Fruit fly (Drosophila melanogaster) whole organism, embryonic: Measurements from ENCODE around the gene CG13060.

Experiments
- BEAF-32 ChIP-seq: fragments of 200-800 bp; sonication (Bioruptor generic); optimal IDR thresholded peaks from 3 replicates; lab custom pipeline; 2017; ENCODE audit warnings: missing biosample characterization, missing genetic modification characterization, mild to moderate bottlenecking, moderate library complexity, missing genetic modification reagents
- CG10543 ChIP-seq: fragments of 200-800 bp; sonication (Bioruptor generic); optimal IDR thresholded peaks from 3 replicates; lab custom pipeline; 2017; ENCODE audit warnings: missing biosample characterization, mild to moderate bottlenecking, missing genetic modification characterization, moderate library complexity
- CG10959 ChIP-seq: fragments of 200-800 bp; sonication (Bioruptor generic); IDR thresholded peaks from 2 replicates; pipeline ENCODE4 v1.3.6; 2022; ENCODE audit warnings: missing biosample characterization, missing genetic modification characterization
- CG11696 ChIP-seq: fragments of 200-800 bp; sonication (Bioruptor generic); IDR thresholded peaks from 2 replicates; pipeline ENCODE4 v1.3.6; 2022; ENCODE audit warnings: missing biosample characterization, missing genetic modification characterization
- CG13296 ChIP-seq: fragments of 200-800 bp; sonication (Bioruptor generic); optimal IDR thresholded peaks from 3 replicates; lab custom pipeline; 2018; ENCODE audit warnings: missing biosample characterization, mild to moderate bottlenecking, missing genetic modification characterization
- CG14965 ChIP-seq: fragments of 200-800 bp; sonication (Bioruptor generic); optimal IDR thresholded peaks from 2 replicates; lab custom pipeline; 2016; ENCODE audit warnings: missing biosample characterization, missing genetic modification characterization, borderline replicate concordance
- CG16779 ChIP-seq: fragments of 200-800 bp; sonication (Bioruptor generic); IDR thresholded peaks from 2 replicates; pipeline ENCODE4 v1.3.6; 2022; ENCODE audit warnings: missing biosample characterization, missing genetic modification characterization
- CG17802 ChIP-seq: fragments of 200-800 bp; sonication (Bioruptor generic); optimal IDR thresholded peaks from 2 replicates; lab custom pipeline; 2018; ENCODE audit warnings: missing biosample characterization, mild to moderate bottlenecking, missing genetic modification characterization, moderate library complexity
- CG2129 ChIP-seq: fragments of 200-800 bp; sonication (Bioruptor generic); IDR thresholded peaks from 2 replicates; pipeline ENCODE4 v1.3.6; 2022; ENCODE audit warnings: missing biosample characterization, missing genetic modification characterization; ENCODE audit not compliant: partially characterized antibody
- CG33557 ChIP-seq: fragments of 200-800 bp; sonication (Bioruptor generic); optimal IDR thresholded peaks from 2 replicates; lab custom pipeline; 2019; ENCODE audit warnings: missing biosample characterization, mild to moderate bottlenecking, missing genetic modification characterization, moderate library complexity
- CG34422 ChIP-seq: fragments of 200-800 bp; sonication (Bioruptor generic); IDR thresholded peaks from 3 replicates; pipeline ENCODE4 v1.3.6; 2022; ENCODE audit warnings: missing biosample characterization, missing genetic modification characterization
- CG3726 ChIP-seq: fragments of 200-800 bp; sonication (Bioruptor generic); IDR thresholded peaks from 3 replicates; pipeline ENCODE4, ENCODE4 v1.3.6; 2022; ENCODE audit warnings: missing biosample characterization, missing genetic modification characterization
- CG4282 ChIP-seq: fragments of 200-800 bp; sonication (Bioruptor generic); optimal IDR thresholded peaks from 2 replicates; lab custom pipeline; 2016; ENCODE audit warnings: missing biosample characterization, missing genetic modification characterization
- CG4404 ChIP-seq: fragments of 200-800 bp; sonication (Bioruptor generic); IDR thresholded peaks from 2 replicates; pipeline ENCODE4 v1.3.6; 2022; ENCODE audit warnings: missing biosample characterization, missing genetic modification characterization
- CG6175 ChIP-seq: fragments of 200-800 bp; sonication (Bioruptor generic); IDR thresholded peaks from 3 replicates; pipeline ENCODE4 v1.3.6; 2022; ENCODE audit warnings: missing biosample characterization, missing genetic modification characterization
- CG6854 ChIP-seq: fragments of 200-800 bp; sonication (Bioruptor generic); optimal IDR thresholded peaks from 3 replicates; lab custom pipeline; 2017; ENCODE audit warnings: missing biosample characterization, mild to moderate bottlenecking, missing genetic modification characterization
- CG7556 ChIP-seq: fragments of 200-800 bp; sonication (Bioruptor generic); optimal IDR thresholded peaks from 2 replicates; lab custom pipeline; 2017; ENCODE audit warnings: missing biosample characterization, mild to moderate bottlenecking, missing genetic modification characterization
- CG7745 ChIP-seq: fragments of 200-800 bp; sonication (Bioruptor generic); optimal IDR thresholded peaks from 2 replicates; lab custom pipeline; 2018; ENCODE audit warnings: missing biosample characterization, mild to moderate bottlenecking, missing genetic modification characterization, moderate library complexity
- CG8359 ChIP-seq: fragments of 200-800 bp; sonication (Bioruptor generic); optimal IDR thresholded peaks from 2 replicates; lab custom pipeline; 2017; ENCODE audit warnings: missing biosample characterization, mild to moderate bottlenecking, missing genetic modification characterization, borderline replicate concordance
- Dbx ChIP-seq: fragments of 200-800 bp; sonication (Bioruptor generic); IDR thresholded peaks from 3 replicates; pipeline ENCODE4 v1.3.6; 2022; ENCODE audit warnings: missing biosample characterization, missing genetic modification characterization
- HLH54F ChIP-seq: fragments of 200-800 bp; sonication (Bioruptor generic); optimal IDR thresholded peaks from 3 replicates; lab custom pipeline; 2016; ENCODE audit warnings: missing biosample characterization, missing genetic modification characterization
- Hsf ChIP-seq: fragments of 200-800 bp; sonication (Bioruptor generic); optimal IDR thresholded peaks from 3 replicates; lab custom pipeline; 2016; ENCODE audit warnings: missing biosample characterization, missing genetic modification characterization
- Nf-YB ChIP-seq: fragments of 200-800 bp; sonication (Bioruptor generic); optimal IDR thresholded peaks from 3 replicates; lab custom pipeline; 2019; ENCODE audit warnings: missing biosample characterization, mild to moderate bottlenecking, missing genetic modification characterization, moderate library complexity
- Opbp ChIP-seq: fragments of 200-800 bp; sonication (Bioruptor generic); IDR thresholded peaks from 3 replicates; pipeline ENCODE4 v1.3.6; 2022; ENCODE audit warnings: missing biosample characterization, missing genetic modification characterization; ENCODE audit not compliant: partially characterized antibody
- Trl ChIP-seq, 3 experiments: fragments of >200 bp in 2 of 3; fragments of 200-800 bp in 1 of 3; sonication (Bioruptor generic) in 1 of 3; optimal IDR thresholded peaks; 2 replicates in 1 of 3; 3 replicates in 2 of 3; lab custom pipeline; 2016 to 2017; ENCODE audit warnings: missing biosample characterization in 1 of 3, missing genetic modification characterization in 1 of 3
- YL-1 ChIP-seq: fragments of 200-800 bp; sonication (Bioruptor generic); optimal IDR thresholded peaks from 3 replicates; lab custom pipeline; 2017; ENCODE audit warnings: missing biosample characterization, mild to moderate bottlenecking, missing genetic modification characterization
- ase ChIP-seq: fragments of 200-800 bp; sonication (Bioruptor generic); IDR thresholded peaks from 3 replicates; pipeline ENCODE4 v1.3.6; 2022; ENCODE audit warnings: missing biosample characterization, missing genetic modification characterization
- ato ChIP-seq: fragments of 200-800 bp; sonication (Bioruptor generic); IDR thresholded peaks from 2 replicates; pipeline ENCODE4 v1.3.6; 2022; ENCODE audit warnings: missing biosample characterization, missing genetic modification characterization; ENCODE audit not compliant: partially characterized antibody
- az2 ChIP-seq: fragments of 200-800 bp; sonication (Bioruptor generic); optimal IDR thresholded peaks from 3 replicates; lab custom pipeline; 2016; ENCODE audit warnings: missing biosample characterization, missing genetic modification characterization
- bowl ChIP-seq: fragments of 200-800 bp; sonication (Bioruptor generic); IDR thresholded peaks from 2 replicates; pipeline ENCODE4 v1.3.6; 2022; ENCODE audit warnings: missing biosample characterization, missing genetic modification characterization
- chinmo ChIP-seq: fragments of 200-800 bp; sonication (Bioruptor generic); IDR thresholded peaks from 4 replicates; pipeline ENCODE4 v1.3.6; 2022; ENCODE audit warnings: missing biosample characterization, missing genetic modification characterization; ENCODE audit not compliant: partially characterized antibody
- crol ChIP-seq: fragments of 200-800 bp; sonication (Bioruptor generic); IDR thresholded peaks from 2 replicates; pipeline ENCODE4 v1.3.6; 2022; ENCODE audit warnings: missing biosample characterization, missing genetic modification characterization
- dan ChIP-seq: fragments of 200-800 bp; sonication (Bioruptor generic); IDR thresholded peaks from 2 replicates; pipeline ENCODE4 v1.3.6; 2022; ENCODE audit warnings: missing biosample characterization, missing genetic modification characterization
- dati ChIP-seq: fragments of 200-800 bp; sonication (Bioruptor generic); IDR thresholded peaks from 2 replicates; pipeline ENCODE4 v1.3.6; 2022; ENCODE audit warnings: missing biosample characterization, missing genetic modification characterization
- gce ChIP-seq: fragments of 200-800 bp; sonication (Bioruptor generic); IDR thresholded peaks from 3 replicates; pipeline ENCODE4 v1.3.6; 2022; ENCODE audit warnings: missing biosample characterization, missing genetic modification characterization
- gcm ChIP-seq: fragments of 200-800 bp; sonication (Bioruptor generic); optimal IDR thresholded peaks from 2 replicates; lab custom pipeline; 2019; ENCODE audit warnings: missing biosample characterization, mild to moderate bottlenecking, missing genetic modification characterization, moderate library complexity
- lmd ChIP-seq: fragments of 200-800 bp; sonication (Bioruptor generic); IDR thresholded peaks from 2 replicates; pipeline ENCODE4 v1.3.6; 2022; ENCODE audit warnings: missing biosample characterization, missing genetic modification characterization
- lov ChIP-seq, 2 experiments: fragments of 200-800 bp in 1 of 2; fragments of >200 bp in 1 of 2; sonication (Bioruptor generic) in 1 of 2; IDR thresholded peaks in 1 of 2; optimal IDR thresholded peaks in 1 of 2; 2 replicates in 1 of 2; 3 replicates in 1 of 2; pipeline versions ENCODE4 v1.3.6 to Lab custom; 2017 to 2022; ENCODE audit warnings: missing biosample characterization in 1 of 2, missing genetic modification characterization in 1 of 2
- mam ChIP-seq: fragments of 200-800 bp; sonication (Bioruptor generic); optimal IDR thresholded peaks from 3 replicates; lab custom pipeline; 2016; ENCODE audit warnings: missing biosample characterization, missing genetic modification characterization
- mirr ChIP-seq: fragments of 200-800 bp; sonication (Bioruptor generic); optimal IDR thresholded peaks from 3 replicates; lab custom pipeline; 2018; ENCODE audit warnings: missing biosample characterization, mild to moderate bottlenecking, missing genetic modification characterization
- pho ChIP-seq: fragments of 200-800 bp; sonication (Bioruptor generic); optimal IDR thresholded peaks from 2 replicates; lab custom pipeline; 2016; ENCODE audit warnings: missing biosample characterization, missing genetic modification characterization
- phol ChIP-seq: fragments of 200-800 bp; sonication (Bioruptor generic); optimal IDR thresholded peaks from 3 replicates; lab custom pipeline; 2018; ENCODE audit warnings: missing biosample characterization, mild to moderate bottlenecking, missing genetic modification characterization, moderate library complexity
- repo ChIP-seq: fragments of 200-800 bp; sonication (Bioruptor generic); optimal IDR thresholded peaks from 2 replicates; lab custom pipeline; 2016; ENCODE audit warnings: missing biosample characterization, missing genetic modification characterization
- slbo ChIP-seq: fragments of 200-800 bp; sonication (Bioruptor generic); IDR thresholded peaks from 2 replicates; pipeline ENCODE4 v1.3.6; 2022; ENCODE audit warnings: missing biosample characterization, missing genetic modification characterization
- slp2 ChIP-seq: fragments of 200-800 bp; sonication (Bioruptor generic); optimal IDR thresholded peaks from 2 replicates; lab custom pipeline; 2016; ENCODE audit warnings: missing biosample characterization, missing genetic modification characterization
- ssp ChIP-seq: fragments of 200-800 bp; sonication (Bioruptor generic); IDR thresholded peaks from 2 replicates; pipeline ENCODE4 v1.3.6; 2022; ENCODE audit warnings: missing biosample characterization, missing genetic modification characterization
- tx ChIP-seq: fragments of 200-800 bp; sonication (Bioruptor generic); optimal IDR thresholded peaks from 2 replicates; lab custom pipeline; 2016; ENCODE audit warnings: missing biosample characterization, missing genetic modification characterization
- zen ChIP-seq: fragments of 200-800 bp; sonication (Bioruptor generic); optimal IDR thresholded peaks from 3 replicates; lab custom pipeline; 2018; ENCODE audit warnings: missing biosample characterization, mild to moderate bottlenecking, missing genetic modification characterization, moderate library complexity
- zen2 ChIP-seq: fragments of 200-800 bp; sonication (Bioruptor generic); IDR thresholded peaks from 3 replicates; pipeline ENCODE4 v1.3.6; 2022; ENCODE audit warnings: missing biosample characterization, missing genetic modification characterization; ENCODE audit not compliant: partially characterized antibody

Gene CG13060

DNA sequence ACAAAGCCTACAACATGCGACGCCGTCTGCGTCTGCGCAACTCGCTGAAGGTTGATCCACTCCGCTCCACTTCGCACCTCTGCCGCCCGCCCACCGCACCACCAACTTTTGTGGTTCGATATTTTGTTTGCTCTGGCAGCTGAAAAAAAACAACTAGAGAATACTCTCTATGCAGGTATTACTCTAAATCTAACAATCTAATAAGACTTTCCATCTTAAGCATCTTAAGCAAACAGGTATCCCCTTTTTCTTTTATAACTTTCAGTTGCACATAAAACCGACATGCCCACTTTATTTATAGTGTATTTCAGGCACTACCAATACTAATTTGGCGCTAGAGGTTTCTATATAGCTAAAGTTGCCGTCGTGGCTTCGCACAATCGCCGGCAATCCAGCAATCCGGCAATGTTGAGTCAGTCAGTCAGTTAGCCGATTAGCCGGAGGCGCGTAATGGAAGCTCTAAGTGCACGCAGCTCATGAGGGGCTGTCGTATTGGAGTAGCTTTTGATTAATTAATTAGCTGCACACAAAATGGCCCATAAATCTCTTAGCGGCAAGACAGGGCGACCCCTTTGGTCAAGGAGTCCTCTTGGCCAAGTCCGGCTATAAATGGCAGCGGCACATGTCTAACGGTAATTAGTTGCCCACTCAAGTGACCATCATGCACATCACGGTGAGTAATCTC lies 8.7 kb downstream of the CG13060 start, which contains the start of gene CG13058 (continued):
- TF ChIP-seq CG4282 (GFP tag; lab: Kevin White, UChicago) (no peak), slbo (peak; percentile 79), CG13296 (peak; percentile 72), pho (GFP tag; lab: Kevin White, UChicago) (peak; percentile 53), lmd (GFP tag; lab: Robert Waterston, UW) (peak; percentile 67), dan (GFP tag; lab: Robert Waterston, UW) (no peak), slp2 (GFP tag; lab: Kevin White, UChicago) (peak; percentile 37), Dbx (GFP tag; lab: Robert Waterston, UW) (peak; percentile 64; the same call in 2 of the 3 replicates), Nf-YB (no peak), CG8359 (GFP tag; lab: Kevin White, UChicago) (no peak), CG17802 (tag; lab: Kevin White, UChicago) (no peak), CG14965 (GFP tag; lab: Kevin White, UChicago) (no peak), CG10959 (no peak), zen (tag; lab: Kevin White, UChicago) (no peak), lov (optimal IDR thresholded peaks at IDR 0.05; lab: Kevin White, UChicago) (no peak), lov (GFP tag; IDR thresholded peaks at IDR 0.05; lab: Robert Waterston, UW) (no peak), CG7556 (GFP tag; lab: Kevin White, UChicago) (peak; percentile 69), HLH54F (GFP tag; lab: Kevin White, UChicago) (peak; percentile 64), mirr (GFP tag; lab: Kevin White, UChicago) (no peak), crol (GFP tag; lab: Robert Waterston, UW) (peak; percentile 69), tx (GFP tag; lab: Kevin White, UChicago) (peak; percentile 72), az2 (GFP tag; lab: Kevin White, UChicago) (peak; percentile 42), mam (GFP tag; lab: Kevin White, UChicago) (no peak), CG11696 (GFP tag; lab: Robert Waterston, UW) (no peak), BEAF-32 (GFP tag; lab: Kevin White, UChicago) (no peak), gce (GFP tag; lab: Robert Waterston, UW) (no peak), CG16779 (no peak), dati (GFP tag; lab: Robert Waterston, UW) (no peak), Opbp (no peak), CG10543 (GFP tag; lab: Kevin White, UChicago) (peak; percentile 31), Trl (optimal IDR thresholded peaks at IDR 0.05; lab: Kevin White, UChicago) (no peak), Trl (GFP tag; optimal IDR thresholded peaks at IDR 0.05; lab: Kevin White, UChicago) (no peak), CG3726 (GFP tag; lab: Robert Waterston, UW) (no peak), CG33557 (GFP tag; lab: Kevin White, UChicago) (no peak), gcm (GFP tag; lab: Kevin White, UChicago) (no peak), chinmo (GFP tag; lab: Robert Waterston, UW) (no peak), zen2 (GFP tag; lab: Robert Waterston, UW) (no peak), ssp (GFP tag; lab: Robert Waterston, UW) (no peak), YL-1 (no peak), CG6854 (GFP tag; lab: Kevin White, UChicago) (peak; percentile 39), ato (GFP tag; lab: Robert Waterston, UW) (no peak), Hsf (GFP tag; lab: Kevin White, UChicago) (peak; percentile 57), phol (tag; lab: Kevin White, UChicago) (no peak), CG2129 (GFP tag; lab: Robert Waterston, UW) (no peak), CG6175 (GFP tag; lab: Robert Waterston, UW) (no peak), CG34422 (0 out of 3 replicates have a peak, but pooled peaks have one; percentile 10), CG4404 (no peak), bowl (GFP tag; lab: Robert Waterston, UW) (peak; percentile 77), repo (no peak), CG7745 (tag; lab: Kevin White, UChicago) (no peak), ase (GFP tag; lab: Robert Waterston, UW) (no peak)
